Worm (Caenorhabditis elegans) whole organism, mixed stage, embryonic: ENCODE results near the gene C03B1.13.

Source experiments
- M03D4.4 ChIP-seq: sonication (generic microtip); optimal IDR thresholded peaks from 2 replicates; lab custom pipeline; 2017; ENCODE audit warnings: mild to moderate bottlenecking, missing genetic modification characterization, missing compliant biosample characterization
- bed-3 ChIP-seq: fragments of 200-800 bp; sonication (Bioruptor generic); optimal IDR thresholded peaks from 3 replicates; lab custom pipeline; 2018; ENCODE audit warnings: mild to moderate bottlenecking, missing genetic modification characterization, moderate library complexity, missing compliant biosample characterization
- blmp-1 ChIP-seq: fragments of 150-350 bp; optimal IDR thresholded peaks from 2 replicates; lab custom pipeline; 2014; ENCODE audit warnings: missing biosample characterization, missing genetic modification characterization
- ceh-43 ChIP-seq: fragments of 200-800 bp; sonication (Bioruptor generic); optimal IDR thresholded peaks from 2 replicates; lab custom pipeline; 2018; ENCODE audit warnings: mild to moderate bottlenecking, missing genetic modification characterization, moderate library complexity, missing compliant biosample characterization
- ceh-83 ChIP-seq: fragments of 200-800 bp; sonication (Bioruptor generic); optimal IDR thresholded peaks from 2 replicates; lab custom pipeline; 2018; ENCODE audit warnings: mild to moderate bottlenecking, missing genetic modification characterization, missing compliant biosample characterization
- cnd-1 ChIP-seq: fragments of 200-800 bp; sonication (Bioruptor generic); optimal IDR thresholded peaks from 2 replicates; lab custom pipeline; 2018; ENCODE audit warnings: mild to moderate bottlenecking, missing genetic modification characterization, missing compliant biosample characterization
- drap-1 ChIP-seq: fragments of 200-800 bp; sonication (Bioruptor generic); optimal IDR thresholded peaks from 3 replicates; lab custom pipeline; 2018; ENCODE audit warnings: mild to moderate bottlenecking, missing genetic modification characterization, missing compliant biosample characterization
- elt-3 ChIP-seq: fragments of 150-350 bp; optimal IDR thresholded peaks from 2 replicates; lab custom pipeline; 2014; ENCODE audit warnings: missing biosample characterization, missing genetic modification characterization
- flh-1 ChIP-seq: fragments of 200-800 bp; sonication (Bioruptor generic); optimal IDR thresholded peaks from 2 replicates; lab custom pipeline; 2018; ENCODE audit warnings: mild to moderate bottlenecking, missing genetic modification characterization, moderate library complexity, missing compliant biosample characterization
- ham-2 ChIP-seq: fragments of 200-800 bp; sonication (Bioruptor generic); optimal IDR thresholded peaks from 2 replicates; lab custom pipeline; 2018; ENCODE audit warnings: mild to moderate bottlenecking, missing genetic modification characterization, missing compliant biosample characterization
- hlh-1 ChIP-seq: fragments of 150-350 bp; optimal IDR thresholded peaks from 2 replicates; lab custom pipeline; 2014; ENCODE audit warnings: missing biosample characterization, missing genetic modification reagents, missing genetic modification characterization
- lin-13 ChIP-seq: fragments of 150-350 bp; optimal IDR thresholded peaks from 2 replicates; lab custom pipeline; 2014; ENCODE audit warnings: missing biosample characterization, missing genetic modification characterization
- lsy-2 ChIP-seq: fragments of 150-350 bp; optimal IDR thresholded peaks from 2 replicates; lab custom pipeline; 2014; ENCODE audit warnings: missing biosample characterization, missing genetic modification characterization
- mab-5 ChIP-seq: fragments of 150-350 bp; optimal IDR thresholded peaks from 2 replicates; lab custom pipeline; 2014; ENCODE audit warnings: missing biosample characterization, missing genetic modification characterization
- mep-1 ChIP-seq: fragments of 150-350 bp; optimal IDR thresholded peaks from 2 replicates; lab custom pipeline; 2017; ENCODE audit warnings: missing biosample characterization, missing genetic modification reagents, missing genetic modification characterization, inconsistent platforms
- nhr-12 ChIP-seq: fragments of 150-350 bp; optimal IDR thresholded peaks from 2 replicates; lab custom pipeline; 2014; ENCODE audit warnings: missing biosample characterization, missing genetic modification characterization
- nhr-2 ChIP-seq: fragments of 150-350 bp; optimal IDR thresholded peaks from 2 replicates; lab custom pipeline; 2014; ENCODE audit warnings: missing biosample characterization, missing genetic modification characterization
- nhr-237 ChIP-seq: fragments of 150-350 bp; optimal IDR thresholded peaks from 2 replicates; lab custom pipeline; 2014; ENCODE audit warnings: missing biosample characterization, missing genetic modification characterization
- nhr-76 ChIP-seq: sonication (generic microtip); optimal IDR thresholded peaks from 2 replicates; lab custom pipeline; 2017; ENCODE audit warnings: missing biosample characterization, missing genetic modification characterization
- pha-4 ChIP-seq: fragments of 150-350 bp; optimal IDR thresholded peaks from 2 replicates; lab custom pipeline; 2018; ENCODE audit warnings: missing biosample characterization, missing genetic modification reagents, missing genetic modification characterization
- sem-2 ChIP-seq: fragments of 200-800 bp; sonication (Bioruptor generic); optimal IDR thresholded peaks from 2 replicates; lab custom pipeline; 2018; ENCODE audit warnings: mild to moderate bottlenecking, missing genetic modification characterization, missing compliant biosample characterization
- snpc-4 ChIP-seq: fragments of 150-350 bp; optimal IDR thresholded peaks from 2 replicates; lab custom pipeline; 2014; ENCODE audit warnings: missing biosample characterization, missing genetic modification characterization
- sptf-1 ChIP-seq: sonication (generic microtip); optimal IDR thresholded peaks from 2 replicates; lab custom pipeline; 2017; ENCODE audit warnings: mild to moderate bottlenecking, missing genetic modification characterization, moderate library complexity, missing compliant biosample characterization
- tbx-8 ChIP-seq: fragments of 200-800 bp; sonication (Bioruptor generic); optimal IDR thresholded peaks from 2 replicates; lab custom pipeline; 2018; ENCODE audit warnings: mild to moderate bottlenecking, missing genetic modification characterization, moderate library complexity, missing compliant biosample characterization
- unc-120 ChIP-seq: sonication (generic microtip); optimal IDR thresholded peaks from 2 replicates; lab custom pipeline; 2017; ENCODE audit warnings: missing genetic modification characterization, missing compliant biosample characterization; ENCODE audit not compliant: poor library complexity, severe bottlenecking
- unc-39 ChIP-seq: fragments of 150-350 bp; optimal IDR thresholded peaks from 2 replicates; lab custom pipeline; 2014; ENCODE audit warnings: missing biosample characterization, missing genetic modification characterization
- unc-62 ChIP-seq: fragments of 150-350 bp; optimal IDR thresholded peaks from 2 replicates; lab custom pipeline; 2014; ENCODE audit warnings: missing biosample characterization, missing genetic modification reagents, missing genetic modification characterization
- zip-8 ChIP-seq: fragments of 150-350 bp; optimal IDR thresholded peaks from 2 replicates; lab custom pipeline; 2014; ENCODE audit warnings: missing biosample characterization, missing genetic modification characterization
- ztf-11 ChIP-seq: fragments of 150-350 bp; optimal IDR thresholded peaks from 2 replicates; lab custom pipeline; 2014; ENCODE audit warnings: missing biosample characterization, missing genetic modification characterization

The C03B1.13 gene

DNA sequence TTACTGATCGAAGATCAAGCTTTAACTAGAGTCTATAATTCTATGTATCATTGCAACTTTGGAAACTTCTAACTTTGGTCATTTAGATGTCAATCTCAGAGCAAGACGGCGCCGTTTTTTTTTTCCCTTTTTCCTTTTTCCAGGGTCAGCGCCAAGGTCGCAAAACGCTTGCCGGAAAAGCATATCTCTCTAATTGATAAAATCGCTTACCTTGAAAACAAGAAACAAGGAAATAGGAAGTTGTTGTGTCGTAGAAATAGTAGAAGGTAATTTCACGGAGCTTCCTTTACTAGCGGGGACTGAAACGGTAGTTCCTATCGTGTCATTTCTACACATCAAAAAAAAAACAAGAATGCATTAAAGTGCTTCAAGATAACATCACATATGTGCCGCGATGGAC, 16.5 kb downstream of the C03B1.13 start:
- TF ChIP-seq drap-1 (GFP tag; lab: Kevin White, UChicago), result no peak
- no peak for TF ChIP-seq elt-3
- no peak for TF ChIP-seq lsy-2
- TF ChIP-seq, all 35 proteins: peak for 0

ce11 chrX:6320887-6321286, 17.0 kb downstream of the C03B1.13 start:
- TF ChIP-seq unc-120 (tag; lab: Kevin White, UChicago) (no peak), pha-4 (tag; lab: Kevin White, UChicago) (no peak), nhr-12 (tag; lab: Kevin White, UChicago) (no peak), nhr-76 (tag; lab: Kevin White, UChicago) (no peak), tbx-8 (GFP tag; lab: Kevin White, UChicago) (no peak), blmp-1 (tag; lab: Kevin White, UChicago) (no peak), bed-3 (GFP tag; lab: Kevin White, UChicago) (no peak), snpc-4 (no peak), hlh-1 (tag; lab: Kevin White, UChicago) (no peak)

DNA sequence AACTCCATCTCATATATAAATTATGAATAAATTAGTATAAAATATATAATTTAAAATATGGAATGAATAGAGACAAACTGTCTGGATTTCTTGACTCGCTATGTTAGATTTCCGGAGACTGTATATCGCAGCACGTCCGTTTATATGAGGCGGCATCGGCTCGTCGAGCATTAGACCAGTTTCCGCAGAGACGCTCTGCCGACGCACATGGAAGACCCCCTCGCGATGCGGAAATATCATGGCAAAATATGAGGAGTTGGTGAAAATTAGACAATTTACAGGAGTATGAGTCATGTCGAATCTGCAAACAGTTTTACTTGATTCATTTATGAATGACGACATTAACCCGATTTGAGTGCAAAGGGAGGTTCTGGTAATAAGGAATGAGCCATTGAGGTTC, 18.3 kb downstream of the C03B1.13 start, which contains the start of gene chtb-3:
chtb-3 (minus strand) TSS at position 101 of the 400 bp plus-strand sequence.
- TF ChIP-seq nhr-2 (tag; lab: Kevin White, UChicago) (no peak), mab-5 (tag; lab: Kevin White, UChicago) (no peak), pha-4 (tag; lab: Kevin White, UChicago) (no peak), nhr-12 (tag; lab: Kevin White, UChicago) (no peak), ceh-83 (no peak), sem-2 (GFP tag; lab: Kevin White, UChicago) (no peak), ztf-11 (tag; lab: Kevin White, UChicago) (no peak), lin-13 (tag; lab: Kevin White, UChicago) (no peak), nhr-237 (tag; lab: Kevin White, UChicago) (no peak), ceh-43 (GFP tag; lab: Kevin White, UChicago) (no peak), unc-62 (GFP tag; lab: Kevin White, UChicago) (no peak), elt-3 (no peak), bed-3 (GFP tag; lab: Kevin White, UChicago) (no peak), unc-39 (tag; lab: Kevin White, UChicago) (no peak), cnd-1 (tag; lab: Kevin White, UChicago) (no peak)

- TF ChIP-seq sptf-1 (tag; lab: Kevin White, UChicago) (no peak), ceh-43 (GFP tag; lab: Kevin White, UChicago) (no peak), blmp-1 (tag; lab: Kevin White, UChicago) (no peak), nhr-76 (tag; lab: Kevin White, UChicago) (no peak), mep-1 (no peak), zip-8 (no peak), lsy-2 (no peak), nhr-12 (tag; lab: Kevin White, UChicago) (no peak), drap-1 (GFP tag; lab: Kevin White, UChicago) (no peak), ztf-11 (tag; lab: Kevin White, UChicago) (no peak), mab-5 (tag; lab: Kevin White, UChicago) (no peak), nhr-2 (tag; lab: Kevin White, UChicago) (no peak), unc-62 (GFP tag; lab: Kevin White, UChicago) (no peak), bed-3 (GFP tag; lab: Kevin White, UChicago) (no peak), ham-2 (no peak), lin-13 (tag; lab: Kevin White, UChicago) (no peak), snpc-4 (no peak), M03D4.4 (tag; lab: Kevin White, UChicago) (no peak), cnd-1 (tag; lab: Kevin White, UChicago) (no peak)
- TF ChIP-seq, all 35 proteins: peak for 0
These were observed 19.0 kb downstream of the C03B1.13 start for ce11 chrX:6318803-6319202.

ce11 chrX:6311391-6311790, 26.5 kb downstream of the C03B1.13 start, which contains the start of gene npr-38:
npr-38 (plus strand) TSS chrX:6311691.
- TF ChIP-seq flh-1 (GFP tag; lab: Kevin White, UChicago) (no peak), nhr-237 (tag; lab: Kevin White, UChicago) (no peak), hlh-1 (tag; lab: Kevin White, UChicago) (no peak), ztf-11 (tag; lab: Kevin White, UChicago) (no peak)
- TF ChIP-seq, all 35 proteins: peak for 0
